Fruit fly (Drosophila melanogaster): ENCODE data around the gene Nufip.

Gene Nufip

dm6 chr3L:18791232-18792008 is 43.3 kb upstream of the Nufip start (continued):
- TF ChIP-seq Fer2 (tag; optimal IDR thresholded peaks at IDR 0.05) (no peak), pho (GFP tag; optimal IDR thresholded peaks at IDR 0.05) (peak; percentile 20), zfh1 (GFP tag; IDR thresholded peaks at IDR 0.05) (0 out of 3 replicates have a peak, but pooled peaks have one; percentile 25), CG15479 (GFP tag; optimal IDR thresholded peaks at IDR 0.05) (no peak), Sry-β (GFP tag; optimal IDR thresholded peaks at IDR 0.05) (no peak), H15 (GFP tag; IDR thresholded peaks at IDR 0.05) (no peak), CG6854 (GFP tag; optimal IDR thresholded peaks at IDR 0.05) (no peak), Fer3 (tag; optimal IDR thresholded peaks at IDR 0.05) (no peak), tgo (GFP tag; IDR thresholded peaks at IDR 0.05) (peak; percentile 23; the same call in 1 of the 3 replicates), dmrt99B (tag; optimal IDR thresholded peaks at IDR 0.05) (peak; percentile 44), CG31224 (GFP tag; IDR thresholded peaks at IDR 0.05) (peak; percentile 6; the same call in 1 of the 2 replicates), CG13123 (GFP tag; optimal IDR thresholded peaks at IDR 0.05) (no peak), Aef1 (GFP tag; IDR thresholded peaks at IDR 0.05) (peak; percentile 43; the same call in 2 of the 3 replicates), eyg (GFP tag; optimal IDR thresholded peaks at IDR 0.05) (peak; percentile 4), salm (tag; optimal IDR thresholded peaks at IDR 0.05) (no peak), CG7357 (GFP tag; IDR thresholded peaks at IDR 0.05) (0 out of 3 replicates have a peak, but pooled peaks have one; percentile 25), Gsc (GFP tag; IDR thresholded peaks at IDR 0.05) (no peak), CG9609 (GFP tag; optimal IDR thresholded peaks at IDR 0.05) (peak; percentile 43), CG4617 (GFP tag; optimal IDR thresholded peaks at IDR 0.05; ENCODE audit: borderline replicate concordance) (no peak), CG14014 (GFP tag; IDR thresholded peaks at IDR 0.05) (peak; percentile 54; the same call in 1 of the 2 replicates), luna (GFP tag; optimal IDR thresholded peaks at IDR 0.05) (no peak), MBD-R2 (GFP tag; IDR thresholded peaks at IDR 0.05) (no peak), ssp (GFP tag; IDR thresholded peaks at IDR 0.05) (no peak), bsh (GFP tag; optimal IDR thresholded peaks at IDR 0.05) (peak in 1 of 2 experiments; percentile 8), CG16815 (GFP tag; optimal IDR thresholded peaks at IDR 0.05) (no peak), CG4730 (GFP tag; IDR thresholded peaks at IDR 0.05) (peak; percentile 18; the same call in 1 of the 2 replicates), psq (GFP tag; optimal IDR thresholded peaks at IDR 0.05) (no peak), mam (GFP tag; optimal IDR thresholded peaks at IDR 0.05) (peak; percentile 37), fd96Cb (tag; optimal IDR thresholded peaks at IDR 0.05) (no peak), cg (GFP tag; optimal IDR thresholded peaks at IDR 0.05) (peak; percentile 90), CG10274 (GFP tag; optimal IDR thresholded peaks at IDR 0.05) (peak; percentile 98), Sox102F (GFP tag; optimal IDR thresholded peaks at IDR 0.05) (peak; percentile 37), Xrp1 (GFP tag; IDR thresholded peaks at IDR 0.05) (no peak), Hand (GFP tag; optimal IDR thresholded peaks at IDR 0.05) (no peak), her (GFP tag; optimal IDR thresholded peaks at IDR 0.05) (no peak), CG4282 (GFP tag; optimal IDR thresholded peaks at IDR 0.05) (no peak), CG8388 (GFP tag; optimal IDR thresholded peaks at IDR 0.05) (no peak), CG12219 (GFP tag; optimal IDR thresholded peaks at IDR 0.05) (no peak), CG34376 (GFP tag; optimal IDR thresholded peaks at IDR 0.05) (peak; percentile 3), Scr (GFP tag; IDR thresholded peaks at IDR 0.05; ENCODE audit: partially characterized antibody) (no peak), nmo (GFP tag; optimal IDR thresholded peaks at IDR 0.05) (peak; percentile 37), stc (GFP tag; IDR thresholded peaks at IDR 0.05) (no peak), slou (GFP tag; optimal IDR thresholded peaks at IDR 0.05) (no peak), Hr39 (optimal IDR thresholded peaks at IDR 0.05) (no peak), CG9727 (GFP tag; optimal IDR thresholded peaks at IDR 0.05) (peak; percentile 49), zen (tag; optimal IDR thresholded peaks at IDR 0.05) (no peak), amos (GFP tag; IDR thresholded peaks at IDR 0.05; ENCODE audit: partially characterized antibody) (no peak), Xbp1 (GFP tag; optimal IDR thresholded peaks at IDR 0.05) (peak; percentile 44), CG1792 (GFP tag; optimal IDR thresholded peaks at IDR 0.05) (no peak), gsb (GFP tag; IDR thresholded peaks at IDR 0.05) (no peak)

Measured in whole organism, embryonic.